Worm (Caenorhabditis elegans): Measurements from ENCODE around the gene F42F12.14.

The F42F12.14 gene

DNA sequence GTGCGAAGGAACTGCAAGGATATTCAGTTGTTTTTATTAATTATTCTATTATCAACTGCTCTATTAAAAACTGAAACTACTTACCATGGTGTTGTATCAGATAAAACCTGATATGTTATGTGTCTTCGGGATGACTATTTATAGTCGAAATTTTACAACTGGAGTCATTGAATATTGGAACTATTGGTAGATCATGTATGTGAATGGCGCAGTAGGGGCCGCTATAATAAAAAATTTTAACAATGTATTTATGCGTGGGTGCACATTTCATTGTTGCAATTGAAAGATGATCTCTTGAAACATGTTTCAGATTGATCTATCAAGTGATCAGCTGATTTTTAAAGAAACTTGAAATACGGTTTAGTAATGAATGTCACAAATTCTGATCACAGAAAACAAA lies 10.5 kb downstream of the F42F12.14 start, which contains the start of gene nspc-14:
nspc-14 (minus strand) TSS at position 101 of the 400 bp plus-strand sequence.
- TF ChIP-seq bed-3 (GFP tag; optimal IDR thresholded peaks at IDR 0.05), result no peak
- TF ChIP-seq ces-1 (GFP tag; optimal IDR thresholded peaks at IDR 0.05), result no peak
- no peak for TF ChIP-seq unc-62 (GFP tag; optimal IDR thresholded peaks at IDR 0.05)
- no peak for TF ChIP-seq mls-2 (tag; optimal IDR thresholded peaks at IDR 0.05)
- TF ChIP-seq lsy-2 (tag; optimal IDR thresholded peaks at IDR 0.05), result no peak
- no peak for TF ChIP-seq snpc-4 (tag; optimal IDR thresholded peaks at IDR 0.05)
- TF ChIP-seq hlh-1 (tag; optimal IDR thresholded peaks at IDR 0.05), result no peak
- no peak for TF ChIP-seq ham-2 (GFP tag; optimal IDR thresholded peaks at IDR 0.05)
- no peak for TF ChIP-seq cnd-1 (tag; optimal IDR thresholded peaks at IDR 0.05)
- no peak for TF ChIP-seq lin-32 (GFP tag; optimal IDR thresholded peaks at IDR 0.05)
- no peak for TF ChIP-seq ceh-43 (GFP tag; optimal IDR thresholded peaks at IDR 0.05)

DNA sequence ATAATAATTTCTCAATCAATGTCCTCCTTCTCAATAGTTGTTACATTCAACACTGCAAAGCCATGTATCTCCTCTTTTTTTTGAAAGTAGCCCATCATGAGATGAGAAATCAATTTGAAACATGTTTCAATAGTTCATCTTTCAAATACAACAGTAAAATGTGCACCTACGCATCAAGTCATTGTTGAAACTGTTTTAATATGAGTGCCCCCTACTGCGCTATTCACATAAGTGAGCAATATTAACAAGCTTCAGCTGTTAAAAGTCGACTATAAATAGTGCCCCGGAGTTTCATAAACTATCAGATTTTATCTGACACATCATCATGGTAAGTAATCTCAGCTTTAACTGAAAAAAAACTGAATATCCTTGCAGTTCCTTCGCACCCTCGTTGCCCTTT lies 12.0 kb downstream of the F42F12.14 start, which contains the start of the genes nspc-15 and F19H6.6:
nspc-15 (plus strand) TSS at position 301 of the 400 bp plus-strand sequence.
F19H6.6 (plus strand) TSS at position 384 of the 400 bp plus-strand sequence.
- no peak for TF ChIP-seq snpc-4 (tag; optimal IDR thresholded peaks at IDR 0.05)
- TF ChIP-seq ceh-43 (GFP tag; optimal IDR thresholded peaks at IDR 0.05), result no peak
- TF ChIP-seq mls-2 (tag; optimal IDR thresholded peaks at IDR 0.05), result no peak
- TF ChIP-seq ceh-39 (tag; optimal IDR thresholded peaks at IDR 0.05), result no peak
- no peak for TF ChIP-seq ces-1 (GFP tag; optimal IDR thresholded peaks at IDR 0.05)
- TF ChIP-seq nhr-12 (tag; optimal IDR thresholded peaks at IDR 0.05), result no peak

DNA sequence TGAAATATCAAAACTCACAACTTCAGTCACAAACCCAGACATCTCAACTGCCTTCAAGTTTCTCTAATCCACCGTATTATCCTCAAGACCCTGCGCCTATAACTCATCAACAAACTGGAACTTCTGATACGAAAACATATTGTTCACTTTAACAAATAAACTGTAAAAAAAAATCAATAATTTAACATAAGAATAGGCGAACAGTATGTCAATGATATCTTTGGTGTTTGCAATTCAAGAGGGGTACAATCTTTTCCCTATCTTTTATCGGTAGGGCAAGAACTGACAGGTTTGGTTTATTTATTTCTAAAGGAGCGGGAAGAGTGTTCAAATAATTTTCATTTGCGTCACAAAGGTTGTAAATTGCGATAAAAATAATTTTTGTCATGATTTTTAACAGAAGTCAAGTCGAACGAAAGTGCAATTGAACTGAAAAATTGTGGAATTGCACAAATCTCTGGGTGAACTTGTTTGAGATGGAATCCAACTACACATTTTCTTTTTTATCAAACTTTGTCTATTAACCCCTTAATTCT lies 14.6 kb downstream of the F42F12.14 start:
- TF ChIP-seq unc-62 (GFP tag; optimal IDR thresholded peaks at IDR 0.05), result peak; percentile 61
- TF ChIP-seq zip-8 (tag; optimal IDR thresholded peaks at IDR 0.05), result no peak
- no peak for TF ChIP-seq M03D4.4 (tag; optimal IDR thresholded peaks at IDR 0.05)
- TF ChIP-seq flh-1 (GFP tag; optimal IDR thresholded peaks at IDR 0.05), result no peak
- TF ChIP-seq elt-3 (tag; optimal IDR thresholded peaks at IDR 0.05), result peak; percentile 67
- peak; percentile 70 for TF ChIP-seq mab-5 (tag; optimal IDR thresholded peaks at IDR 0.05)
- peak; percentile 56 for TF ChIP-seq pha-4 (tag; optimal IDR thresholded peaks at IDR 0.05)
- no peak for TF ChIP-seq nhr-76 (tag; optimal IDR thresholded peaks at IDR 0.05)
- peak; percentile 62 for TF ChIP-seq ces-1 (GFP tag; optimal IDR thresholded peaks at IDR 0.05)
- no peak for TF ChIP-seq ztf-11 (tag; optimal IDR thresholded peaks at IDR 0.05)
- TF ChIP-seq nhr-237 (tag; optimal IDR thresholded peaks at IDR 0.05), result peak; percentile 99
- no peak for TF ChIP-seq nhr-12 (tag; optimal IDR thresholded peaks at IDR 0.05)
- TF ChIP-seq nhr-2 (tag; optimal IDR thresholded peaks at IDR 0.05), result peak; percentile 30
- TF ChIP-seq cnd-1 (tag; optimal IDR thresholded peaks at IDR 0.05), result no peak
- no peak for TF ChIP-seq sptf-1 (tag; optimal IDR thresholded peaks at IDR 0.05)
- TF ChIP-seq lin-13 (tag; optimal IDR thresholded peaks at IDR 0.05), result no peak
- no peak for TF ChIP-seq blmp-1 (tag; optimal IDR thresholded peaks at IDR 0.05)
- TF ChIP-seq lin-32 (GFP tag; optimal IDR thresholded peaks at IDR 0.05), result no peak
- TF ChIP-seq tbx-8 (GFP tag; optimal IDR thresholded peaks at IDR 0.05), result no peak
- TF ChIP-seq mls-2 (tag; optimal IDR thresholded peaks at IDR 0.05), result no peak
- TF ChIP-seq unc-120 (tag; optimal IDR thresholded peaks at IDR 0.05; ENCODE audit: poor library complexity, severe bottlenecking), result peak; percentile 7
- peak; percentile 81 for TF ChIP-seq lsy-2 (tag; optimal IDR thresholded peaks at IDR 0.05)
- TF ChIP-seq hlh-1 (tag; optimal IDR thresholded peaks at IDR 0.05), result peak; percentile 8
- TF ChIP-seq sem-2 (GFP tag; optimal IDR thresholded peaks at IDR 0.05), result no peak
- no peak for TF ChIP-seq ceh-83 (GFP tag; optimal IDR thresholded peaks at IDR 0.05)
- TF ChIP-seq ham-2 (GFP tag; optimal IDR thresholded peaks at IDR 0.05), result no peak
- TF ChIP-seq drap-1 (GFP tag; optimal IDR thresholded peaks at IDR 0.05), result peak; percentile 63
- TF ChIP-seq nhr-28 (tag; optimal IDR thresholded peaks at IDR 0.05), result peak; percentile 21
- TF ChIP-seq bed-3 (GFP tag; optimal IDR thresholded peaks at IDR 0.05), result no peak
- peak; percentile 49 for TF ChIP-seq mep-1 (tag; optimal IDR thresholded peaks at IDR 0.05)
- peak; percentile 36 for TF ChIP-seq ceh-39 (tag; optimal IDR thresholded peaks at IDR 0.05)

DNA sequence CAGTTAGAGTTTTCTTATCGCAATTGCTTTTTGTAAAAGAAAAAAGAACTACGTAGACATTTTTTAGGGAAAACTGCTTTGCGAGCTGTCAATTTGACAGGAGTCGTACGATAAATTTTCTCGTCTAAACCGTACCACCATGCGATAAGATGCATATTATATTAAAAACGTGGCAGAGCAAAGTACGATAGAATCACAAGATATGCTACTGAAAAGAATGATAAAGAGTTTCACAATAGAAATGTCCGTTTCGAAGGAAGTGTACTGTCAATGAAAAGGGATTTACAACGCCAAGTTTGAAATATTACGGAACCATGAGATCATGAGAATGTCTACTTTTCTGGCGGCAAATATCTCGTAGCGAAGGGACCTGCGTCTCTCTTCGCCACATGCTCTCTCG lies 16.4 kb downstream of the F42F12.14 start, which contains the start of gene F19H6.5:
F19H6.5 (minus strand) TSS at position 101 of the 400 bp plus-strand sequence.
- TF ChIP-seq bed-3 (GFP tag; optimal IDR thresholded peaks at IDR 0.05) (no peak), ces-1 (GFP tag; optimal IDR thresholded peaks at IDR 0.05) (no peak), elt-1 (tag; optimal IDR thresholded peaks at IDR 0.05; ENCODE audit: borderline replicate concordance, insufficient read depth) (no peak), nhr-237 (tag; optimal IDR thresholded peaks at IDR 0.05) (no peak), flh-1 (GFP tag; optimal IDR thresholded peaks at IDR 0.05) (no peak), ceh-83 (GFP tag; optimal IDR thresholded peaks at IDR 0.05) (no peak), hlh-1 (tag; optimal IDR thresholded peaks at IDR 0.05) (no peak), ceh-43 (GFP tag; optimal IDR thresholded peaks at IDR 0.05) (no peak), unc-120 (tag; optimal IDR thresholded peaks at IDR 0.05; ENCODE audit: poor library complexity, severe bottlenecking) (no peak), sptf-1 (tag; optimal IDR thresholded peaks at IDR 0.05) (no peak), tbx-8 (GFP tag; optimal IDR thresholded peaks at IDR 0.05) (no peak), M03D4.4 (tag; optimal IDR thresholded peaks at IDR 0.05) (no peak), unc-62 (GFP tag; optimal IDR thresholded peaks at IDR 0.05) (no peak), snpc-4 (tag; optimal IDR thresholded peaks at IDR 0.05) (no peak), ztf-11 (tag; optimal IDR thresholded peaks at IDR 0.05) (no peak), drap-1 (GFP tag; optimal IDR thresholded peaks at IDR 0.05) (no peak), nhr-28 (tag; optimal IDR thresholded peaks at IDR 0.05) (no peak), mep-1 (tag; optimal IDR thresholded peaks at IDR 0.05) (no peak)
